Fruit fly (Drosophila melanogaster): ENCODE results near the gene Ncoa6.

The Ncoa6 gene

DNA sequence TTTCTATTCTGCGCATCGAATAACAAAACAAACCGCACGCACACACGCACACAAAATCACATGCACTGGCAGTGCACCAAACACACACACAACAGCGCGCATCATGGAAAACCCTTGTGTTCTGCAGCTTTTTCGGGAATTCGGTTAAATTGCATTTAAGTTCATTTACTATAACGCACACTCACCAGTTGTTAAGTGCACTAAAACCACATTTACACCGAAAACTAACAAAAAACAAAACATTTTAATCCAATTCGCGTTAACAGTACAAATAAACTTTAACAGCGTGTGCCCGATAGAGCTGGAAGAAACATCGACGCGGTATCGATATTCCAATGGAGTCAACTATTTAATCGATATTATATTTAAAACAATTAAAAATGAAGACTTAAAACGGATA, 55.4 kb downstream of the Ncoa6 start, which contains the start of gene tkv:
Gene tkv, minus strand, starts transcription at position 304 of the 400 bp plus-strand sequence.
- TF ChIP-seq CG31627 (GFP tag; optimal IDR thresholded peaks at IDR 0.05), result no peak
- TF ChIP-seq CG3032 (tag; optimal IDR thresholded peaks at IDR 0.05), result no peak
- TF ChIP-seq Eip93F (GFP tag; optimal IDR thresholded peaks at IDR 0.05), result peak; percentile 28
- no peak for TF ChIP-seq Hr38 (GFP tag; optimal IDR thresholded peaks at IDR 0.05)
- no peak for TF ChIP-seq Blimp-1 (GFP tag; optimal IDR thresholded peaks at IDR 0.05)
- TF ChIP-seq Sox102F (GFP tag; optimal IDR thresholded peaks at IDR 0.05), result no peak
- no peak for TF ChIP-seq dac (GFP tag; optimal IDR thresholded peaks at IDR 0.05)
- TF ChIP-seq fkh (GFP tag; optimal IDR thresholded peaks at IDR 0.05), result peak; percentile 77
- no peak for TF ChIP-seq lz (GFP tag; optimal IDR thresholded peaks at IDR 0.05)
- TF ChIP-seq CG34406 (GFP tag; optimal IDR thresholded peaks at IDR 0.05), result no peak
- TF ChIP-seq fd59A (GFP tag; optimal IDR thresholded peaks at IDR 0.05), result no peak

DNA sequence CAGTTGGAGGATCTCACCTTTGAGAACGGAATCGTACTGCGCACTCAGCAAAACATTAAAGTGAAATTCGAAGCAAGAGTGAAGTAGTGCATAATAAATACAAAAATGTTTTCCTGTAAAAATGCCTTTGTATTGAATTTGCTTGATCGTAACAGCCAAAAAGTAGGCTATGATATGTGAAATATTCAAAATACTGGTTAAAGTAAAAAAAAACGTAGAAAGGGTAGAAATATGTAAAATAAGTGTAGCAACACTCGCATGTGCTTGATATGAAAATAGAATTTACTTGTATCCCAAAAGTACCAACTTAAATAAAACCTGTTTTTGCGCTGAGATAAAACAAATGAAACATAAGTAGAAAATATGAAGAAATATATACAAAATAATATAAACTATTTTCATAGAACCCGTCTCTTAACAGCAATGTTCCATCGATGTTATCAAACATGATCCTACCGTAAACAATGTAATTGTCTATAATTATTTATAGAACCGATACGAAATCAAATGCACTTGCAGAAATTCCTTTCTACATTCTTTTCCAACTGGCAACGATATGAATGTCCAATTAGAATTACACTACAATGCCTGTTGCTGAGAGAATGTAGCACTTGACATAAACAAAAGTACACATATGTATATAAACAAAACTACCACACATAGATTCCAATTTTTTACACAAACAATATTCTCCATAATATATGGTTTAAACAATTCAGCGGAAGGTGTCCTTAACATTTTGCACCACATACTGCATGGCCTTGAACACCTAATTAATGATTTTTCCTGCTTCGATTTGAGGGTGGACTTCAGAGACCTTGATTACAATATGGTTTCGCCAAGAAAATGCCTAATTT, 56.0 kb downstream of the Ncoa6 start:
- TF ChIP-seq CG3032 (tag; optimal IDR thresholded peaks at IDR 0.05) (no peak), Eip93F (GFP tag; optimal IDR thresholded peaks at IDR 0.05) (no peak), Met (GFP tag; optimal IDR thresholded peaks at IDR 0.05) (peak; percentile 6), topi (GFP tag; optimal IDR thresholded peaks at IDR 0.05) (peak; percentile 4), esn (GFP tag; optimal IDR thresholded peaks at IDR 0.05) (peak; percentile 10), dsx (GFP tag; optimal IDR thresholded peaks at IDR 0.05; ENCODE audit: poor library complexity, severe bottlenecking) (peak; percentile 77), achi (GFP tag; optimal IDR thresholded peaks at IDR 0.05) (no peak), Ets96B (tag; optimal IDR thresholded peaks at IDR 0.05) (peak; percentile 9), CG15336 (GFP tag; IDR thresholded peaks at IDR 0.05) (peak; percentile 18; the same call in 1 of the 2 replicates), lz (GFP tag; optimal IDR thresholded peaks at IDR 0.05) (no peak), Sox14 (GFP tag; optimal IDR thresholded peaks at IDR 0.05) (peak; percentile 19), Eip78C (GFP tag) (peak; percentile 68), Hr4 (GFP tag; optimal IDR thresholded peaks at IDR 0.05) (peak; percentile 29)

DNA sequence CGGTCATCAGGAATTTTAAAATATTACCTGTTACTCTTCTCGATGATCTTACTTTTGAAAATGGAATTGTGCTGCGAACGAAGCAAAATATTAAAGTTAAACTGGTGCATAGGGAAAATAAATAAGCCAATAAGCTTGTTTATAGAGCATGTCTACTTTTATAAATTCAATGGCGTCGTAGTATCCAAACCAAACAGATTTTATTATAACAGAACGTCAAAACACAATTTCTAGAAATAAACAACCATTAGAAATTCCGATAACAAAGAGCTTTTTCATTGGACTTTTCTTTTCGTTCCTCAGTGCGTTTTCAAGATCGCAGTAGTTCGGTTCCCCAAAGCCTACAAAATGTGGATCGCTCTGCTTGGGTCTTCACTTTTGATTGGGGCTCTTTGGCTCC, 58.3 kb downstream of the Ncoa6 start, which contains the start of gene Cyp4ac3:
Gene Cyp4ac3, plus strand, starts transcription at position 301 of the 400 bp plus-strand sequence.
- no peak for TF ChIP-seq CG10631 (GFP tag; optimal IDR thresholded peaks at IDR 0.05)
- TF ChIP-seq fd85E (GFP tag; optimal IDR thresholded peaks at IDR 0.05), result no peak
- no peak for TF ChIP-seq CG6163 (GFP tag; IDR thresholded peaks at IDR 0.05)
- TF ChIP-seq cyc (GFP tag; optimal IDR thresholded peaks at IDR 0.05), result no peak
- TF ChIP-seq net (GFP tag; optimal IDR thresholded peaks at IDR 0.05), result no peak
- TF ChIP-seq CG11902 (GFP tag; optimal IDR thresholded peaks at IDR 0.05), result no peak

DNA sequence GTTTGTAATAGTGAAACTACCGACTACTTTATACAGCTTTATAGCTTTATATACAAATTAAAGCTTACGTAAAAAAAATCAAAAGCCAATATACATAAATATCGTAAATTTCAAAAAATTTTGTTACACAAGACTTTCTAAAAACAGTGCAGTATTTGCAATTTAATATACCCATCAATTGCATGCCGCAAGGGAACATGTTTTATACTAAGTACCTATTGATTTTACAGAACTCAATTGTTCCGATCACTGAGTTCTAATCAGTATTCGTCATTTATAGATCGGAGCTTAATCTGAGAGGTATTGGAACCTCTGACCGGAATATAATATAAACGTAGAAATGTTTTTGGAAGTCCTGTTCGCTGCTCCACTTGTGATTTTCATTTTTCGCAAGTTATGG, 60.4 kb downstream of the Ncoa6 start, which contains the start of gene Cyp4ac2:
Gene Cyp4ac2, plus strand, starts transcription at position 301 of the 400 bp plus-strand sequence.
- TF ChIP-seq Gug (GFP tag; IDR thresholded peaks at IDR 0.05) (no peak), svp (GFP tag) (no peak), Blimp-1 (GFP tag; optimal IDR thresholded peaks at IDR 0.05) (no peak), Sox14 (GFP tag; optimal IDR thresholded peaks at IDR 0.05) (no peak), vri (GFP tag; optimal IDR thresholded peaks at IDR 0.05) (no peak), salr (GFP tag; optimal IDR thresholded peaks at IDR 0.05) (no peak), CG9139 (GFP tag; optimal IDR thresholded peaks at IDR 0.05) (no peak), Hr39 (GFP tag; optimal IDR thresholded peaks at IDR 0.05) (no peak), net (GFP tag; optimal IDR thresholded peaks at IDR 0.05) (no peak), Eip93F (GFP tag; optimal IDR thresholded peaks at IDR 0.05) (no peak), lz (GFP tag; optimal IDR thresholded peaks at IDR 0.05) (no peak), Eip75B (GFP tag; optimal IDR thresholded peaks at IDR 0.05) (no peak), fd59A (GFP tag; optimal IDR thresholded peaks at IDR 0.05) (no peak), Met (GFP tag; optimal IDR thresholded peaks at IDR 0.05) (no peak), CG7368 (GFP tag; optimal IDR thresholded peaks at IDR 0.05) (no peak), CG6276 (GFP tag; optimal IDR thresholded peaks at IDR 0.05) (no peak)
